Worm (Caenorhabditis elegans): ENCODE measurements around the gene flp-14.
A peak's percentile ranks its signal among the peaks of the same experiment; 100 is the strongest.

DNA sequence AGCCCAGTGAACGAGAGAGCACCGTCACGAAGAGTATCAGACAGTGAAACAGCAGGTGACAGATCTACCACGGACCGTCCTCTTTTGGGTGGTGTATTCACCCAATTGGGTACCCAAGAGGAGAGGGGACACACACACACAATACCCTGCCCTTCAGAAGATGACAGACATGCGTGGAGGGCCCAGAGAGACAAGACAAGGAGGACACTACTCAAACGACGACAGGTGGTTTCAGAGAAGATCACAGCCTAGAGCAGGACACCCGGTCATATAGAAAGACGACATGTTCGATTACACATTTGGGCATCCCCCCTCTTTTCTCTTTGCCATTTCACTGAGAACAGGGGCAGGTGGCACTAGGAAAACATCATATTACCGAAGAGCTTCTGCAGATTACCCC is 16.1 kb upstream of the flp-14 start:
- TF ChIP-seq unc-62 (GFP tag; optimal IDR thresholded peaks at IDR 0.05): peak; percentile 37
- TF ChIP-seq M03D4.4 (tag; optimal IDR thresholded peaks at IDR 0.05): no peak
- TF ChIP-seq blmp-1 (tag; optimal IDR thresholded peaks at IDR 0.05): no peak
- no peak for TF ChIP-seq sem-2 (GFP tag; optimal IDR thresholded peaks at IDR 0.05)
- no peak for TF ChIP-seq snpc-4 (tag; optimal IDR thresholded peaks at IDR 0.05)
- TF ChIP-seq tbx-8 (GFP tag; optimal IDR thresholded peaks at IDR 0.05): no peak
- TF ChIP-seq lsy-2 (tag; optimal IDR thresholded peaks at IDR 0.05): no peak
- TF ChIP-seq mab-5 (tag; optimal IDR thresholded peaks at IDR 0.05): no peak
- TF ChIP-seq ces-1 (GFP tag; optimal IDR thresholded peaks at IDR 0.05): no peak
